Fruit fly (Drosophila melanogaster): ENCODE measurements around the gene ringer.

ringer gene

dm6 chr3L:16359795-16360194 lies 567 bp upstream of the ringer start (continued):
- TF ChIP-seq Dek (tag; optimal IDR thresholded peaks at IDR 0.05) (no peak), Kr (GFP tag; optimal IDR thresholded peaks at IDR 0.05) (no peak), slbo (GFP tag; IDR thresholded peaks at IDR 0.05) (no peak), CG11093 (GFP tag; IDR thresholded peaks at IDR 0.05) (no peak), cwo (GFP tag; optimal IDR thresholded peaks at IDR 0.05) (no peak), exex (tag; optimal IDR thresholded peaks at IDR 0.05) (no peak), GATAe (GFP tag; conservative IDR thresholded peaks at IDR 0.05) (no peak), CG6765 (GFP tag; optimal IDR thresholded peaks at IDR 0.05) (no peak), ssp (GFP tag; IDR thresholded peaks at IDR 0.05) (no peak), CG11456 (GFP tag; IDR thresholded peaks at IDR 0.05) (no peak), Doc2 (GFP tag; IDR thresholded peaks at IDR 0.05) (no peak), CG17385 (GFP tag; optimal IDR thresholded peaks at IDR 0.05) (no peak), CG12769 (tag; optimal IDR thresholded peaks at IDR 0.05) (peak; percentile 18), ATbp (GFP tag; optimal IDR thresholded peaks at IDR 0.05) (no peak), Rx (GFP tag; IDR thresholded peaks at IDR 0.05) (no peak), Rfx (GFP tag; IDR thresholded peaks at IDR 0.05) (peak; percentile 26; the same call in 1 of the 2 replicates)

dm6 chr3L:16357860-16358259 lies 1.4 kb downstream of the ringer start:
- TF ChIP-seq Ptx1 (GFP tag; IDR thresholded peaks at IDR 0.05): no peak
- TF ChIP-seq CG10209 (GFP tag; optimal IDR thresholded peaks at IDR 0.05): no peak
- TF ChIP-seq CG10366 (GFP tag; IDR thresholded peaks at IDR 0.05): no peak
- no peak for TF ChIP-seq CG4820 (GFP tag; optimal IDR thresholded peaks at IDR 0.05)
- no peak for TF ChIP-seq Ravus (GFP tag; IDR thresholded peaks at IDR 0.05)
- TF ChIP-seq CG31365 (tag; optimal IDR thresholded peaks at IDR 0.05): no peak
- no peak for TF ChIP-seq Poxn (GFP tag; IDR thresholded peaks at IDR 0.05)
- TF ChIP-seq sqz (GFP tag; optimal IDR thresholded peaks at IDR 0.05): no peak
- peak; percentile 11 for TF ChIP-seq CG2120 (GFP tag; optimal IDR thresholded peaks at IDR 0.05)
- no peak for TF ChIP-seq scrt (GFP tag; optimal IDR thresholded peaks at IDR 0.05)
- TF ChIP-seq Atf3 (GFP tag; optimal IDR thresholded peaks at IDR 0.05): no peak
- no peak for TF ChIP-seq CG11504 (tag; optimal IDR thresholded peaks at IDR 0.05)
- TF ChIP-seq sens (GFP tag): peak; percentile 11
- TF ChIP-seq Taf1 (GFP tag; IDR thresholded peaks at IDR 0.05): 0 out of 2 replicates have a peak, but pooled peaks have one; percentile 20
- TF ChIP-seq CG3726 (GFP tag; IDR thresholded peaks at IDR 0.05): no peak
- TF ChIP-seq h (optimal IDR thresholded peaks at IDR 0.05): no peak
- TF ChIP-seq Med (GFP tag): peak; percentile 74
- TF ChIP-seq dmrt99B (tag; optimal IDR thresholded peaks at IDR 0.05): no peak
- TF ChIP-seq row (GFP tag; IDR thresholded peaks at IDR 0.05): 0 out of 3 replicates have a peak, but pooled peaks have one; percentile 20
- TF ChIP-seq CG6654 (GFP tag; optimal IDR thresholded peaks at IDR 0.05): no peak
- no peak for TF ChIP-seq CG7839 (tag; optimal IDR thresholded peaks at IDR 0.05)
- no peak for TF ChIP-seq gro (GFP tag; optimal IDR thresholded peaks at IDR 0.05)

dm6 chr3L:16357187-16357728 lies 2.0 kb downstream of the ringer start:
- TF ChIP-seq Opbp (GFP tag; IDR thresholded peaks at IDR 0.05; ENCODE audit: partially characterized antibody): no peak
- 0 out of 2 replicates have a peak, but pooled peaks have one; percentile 34 for TF ChIP-seq CG14441 (GFP tag; IDR thresholded peaks at IDR 0.05)
- TF ChIP-seq CG4282 (GFP tag; optimal IDR thresholded peaks at IDR 0.05): no peak
- no peak for TF ChIP-seq unpg (GFP tag; optimal IDR thresholded peaks at IDR 0.05)
- no peak for TF ChIP-seq C15 (GFP tag; IDR thresholded peaks at IDR 0.05)
- no peak for TF ChIP-seq psq (GFP tag; optimal IDR thresholded peaks at IDR 0.05)
- peak in 1 of 2 experiments; percentile 90 for TF ChIP-seq Pdp1 (GFP tag; optimal IDR thresholded peaks at IDR 0.05)
- TF ChIP-seq az2 (GFP tag; optimal IDR thresholded peaks at IDR 0.05): no peak
- no peak for TF ChIP-seq Antp (GFP tag; optimal IDR thresholded peaks at IDR 0.05)
- no peak for TF ChIP-seq danr (GFP tag; IDR thresholded peaks at IDR 0.05)
- TF ChIP-seq CG12236 (GFP tag; optimal IDR thresholded peaks at IDR 0.05): no peak

Data from whole organism, embryonic.